Fruit fly (Drosophila melanogaster): ENCODE results near the gene CG14424.

Gene CG14424

DNA sequence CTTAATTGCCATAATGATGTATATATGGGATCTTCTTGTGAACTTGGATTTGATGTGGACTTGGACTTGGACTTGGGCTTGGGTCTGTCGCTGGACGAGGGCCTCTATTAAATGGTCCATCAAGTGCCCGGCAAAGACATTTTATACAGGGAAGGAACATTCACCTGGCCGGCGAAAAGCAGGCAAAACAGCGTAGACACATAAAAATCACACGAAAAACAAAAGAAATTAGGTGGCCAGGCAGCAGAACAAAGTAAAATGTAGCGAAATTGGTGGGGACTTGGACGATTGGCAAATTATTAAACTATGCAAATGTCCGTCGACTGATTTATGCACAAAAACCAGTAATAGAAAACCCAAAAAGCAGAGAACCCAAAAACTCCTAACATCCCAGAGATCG, at the start of gene CG14424:
CG14424 (minus strand) TSS at position 101 of the 400 bp plus-strand sequence.
- TF ChIP-seq CG17801 (GFP tag; optimal IDR thresholded peaks at IDR 0.05; ENCODE audit: partially characterized antibody): no peak

DNA sequence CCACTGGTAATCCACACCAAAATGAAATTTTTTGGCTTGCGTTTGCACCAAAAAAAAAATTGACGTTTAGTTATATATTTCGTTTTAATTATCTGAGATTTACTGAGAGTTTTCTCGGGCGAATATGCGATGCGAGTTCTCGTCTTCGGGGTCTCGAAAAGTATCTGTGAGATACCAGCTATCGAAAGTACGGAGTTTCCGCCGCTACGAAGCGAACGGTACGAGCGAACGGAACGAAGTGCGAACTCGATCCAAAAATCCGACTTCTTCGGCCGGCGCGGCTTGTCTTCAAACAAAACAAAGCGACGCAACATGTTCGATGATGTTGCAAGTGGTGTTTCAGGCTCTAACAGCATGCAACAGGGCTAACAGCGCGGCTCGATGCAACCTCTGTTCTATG, 46.5 kb upstream of the CG14424 start, which contains the start of gene rst:
rst (minus strand) TSS at position 242 of the 400 bp plus-strand sequence.
- TF ChIP-seq CG17801 (GFP tag; optimal IDR thresholded peaks at IDR 0.05; ENCODE audit: partially characterized antibody): no peak

DNA sequence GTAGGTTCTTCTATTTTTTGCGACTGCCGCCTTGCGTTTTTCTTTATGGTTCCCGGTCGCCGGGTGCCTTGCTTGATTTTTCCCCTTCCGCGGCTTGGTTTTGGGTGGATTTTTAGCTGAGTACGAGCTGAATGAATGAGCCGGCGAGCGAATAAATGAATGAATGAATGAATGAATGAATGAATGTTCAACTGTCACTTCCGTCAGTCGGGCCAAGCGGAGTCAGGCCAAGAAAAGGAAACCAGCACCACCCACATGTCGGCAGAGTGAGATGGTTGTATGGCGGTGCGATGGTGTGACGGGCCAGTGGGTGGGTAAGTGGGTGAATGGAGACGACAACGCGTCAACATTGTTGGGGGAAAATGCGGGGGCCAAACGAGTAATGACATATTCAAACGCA, 42.0 kb upstream of the CG14424 start:
- TF ChIP-seq CG17801 (GFP tag; optimal IDR thresholded peaks at IDR 0.05; ENCODE audit: partially characterized antibody): no peak

DNA sequence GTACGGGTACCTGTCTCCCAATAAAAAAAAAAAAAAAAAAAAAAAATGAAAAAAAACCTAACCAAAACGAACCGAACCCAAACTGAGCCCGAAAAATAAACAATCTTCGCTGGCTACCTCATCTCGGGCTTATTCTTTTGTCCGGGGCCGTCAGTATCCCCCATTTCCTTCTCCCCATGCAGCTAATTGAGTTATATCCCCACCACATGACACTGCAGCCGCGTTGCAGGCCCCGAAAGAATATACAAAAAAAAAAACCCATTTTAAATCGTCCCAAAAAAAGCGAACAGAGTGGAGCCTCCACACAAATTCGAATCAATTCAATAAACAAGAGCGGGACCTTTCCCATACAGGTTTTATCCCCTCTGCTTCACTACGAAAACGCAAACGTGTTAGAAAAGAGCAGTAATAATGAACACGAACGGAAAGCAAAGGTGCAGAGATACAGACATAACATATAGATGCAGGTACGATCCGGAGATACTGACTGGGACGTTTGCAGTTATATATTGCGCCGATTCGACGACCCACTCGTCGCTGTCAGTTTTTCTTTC, 37.7 kb upstream of the CG14424 start:
- no peak for TF ChIP-seq CG17801 (GFP tag; optimal IDR thresholded peaks at IDR 0.05; ENCODE audit: partially characterized antibody)

DNA sequence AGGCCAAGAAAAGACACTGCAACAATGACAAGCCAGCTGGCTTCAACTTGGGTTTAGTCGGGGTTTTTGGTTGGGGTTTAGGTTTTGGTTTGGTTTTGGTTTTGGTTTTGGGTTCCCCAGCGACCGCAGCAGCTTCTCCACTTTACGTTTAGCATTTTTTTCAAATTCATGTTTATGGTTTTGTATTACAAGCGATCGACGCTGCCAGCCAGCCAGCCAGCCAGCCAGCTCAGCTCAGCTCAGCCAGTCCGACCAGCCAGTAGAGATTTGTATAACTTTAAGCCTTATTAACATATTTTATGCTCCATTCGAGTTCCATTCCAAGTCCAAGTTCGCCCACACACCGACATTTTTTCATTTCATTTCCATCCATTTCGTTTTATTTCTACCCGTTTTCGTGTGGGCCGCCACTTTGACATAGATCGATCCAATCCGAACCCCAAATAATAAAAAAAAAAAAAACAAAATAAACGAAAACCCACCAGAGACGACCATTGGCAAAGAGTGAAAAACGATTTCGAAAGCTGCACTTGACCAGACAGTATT, 36.8 kb upstream of the CG14424 start:
- no peak for TF ChIP-seq CG17801 (GFP tag; optimal IDR thresholded peaks at IDR 0.05; ENCODE audit: partially characterized antibody)

DNA sequence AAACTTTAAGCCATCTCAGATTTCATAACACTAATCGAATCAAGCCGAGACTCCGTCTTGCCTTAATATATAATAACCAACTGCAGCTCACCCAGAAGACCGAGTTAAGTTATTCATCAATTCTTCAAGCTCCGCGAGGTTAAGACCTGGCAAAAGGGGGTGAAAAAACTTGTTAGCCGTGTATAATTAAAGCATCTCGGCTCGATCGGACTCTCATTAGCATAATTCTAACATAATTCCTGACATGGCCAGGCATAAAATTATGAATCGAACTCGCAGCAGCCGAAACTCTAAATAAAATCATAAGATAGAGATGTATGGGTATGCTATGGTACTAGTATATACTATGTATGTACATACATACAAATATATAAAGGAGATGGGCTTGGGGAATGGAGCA, 36.1 kb upstream of the CG14424 start:
- TF ChIP-seq CG17801 (GFP tag; optimal IDR thresholded peaks at IDR 0.05; ENCODE audit: partially characterized antibody): no peak

DNA sequence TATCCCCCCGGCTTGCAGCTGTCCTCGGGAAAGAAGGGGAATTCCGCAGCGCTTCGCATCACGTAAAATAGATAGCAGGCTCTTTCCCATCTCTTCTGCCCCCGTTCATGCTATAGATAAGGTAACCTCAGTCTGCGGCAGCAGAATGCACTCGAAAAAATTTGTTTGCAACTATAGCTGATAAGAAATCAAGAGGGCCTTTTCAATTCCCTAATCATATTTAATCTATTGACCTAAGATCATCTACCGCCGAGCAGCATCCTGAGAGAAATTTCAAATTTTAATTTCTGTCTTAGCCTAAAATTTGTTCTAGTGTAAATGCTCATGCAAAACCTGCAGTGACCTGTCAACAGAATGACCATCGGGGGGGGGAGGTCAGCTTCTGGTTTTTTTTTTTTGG, 29.6 kb upstream of the CG14424 start:
- TF ChIP-seq CG17801 (GFP tag; optimal IDR thresholded peaks at IDR 0.05; ENCODE audit: partially characterized antibody): no peak

DNA sequence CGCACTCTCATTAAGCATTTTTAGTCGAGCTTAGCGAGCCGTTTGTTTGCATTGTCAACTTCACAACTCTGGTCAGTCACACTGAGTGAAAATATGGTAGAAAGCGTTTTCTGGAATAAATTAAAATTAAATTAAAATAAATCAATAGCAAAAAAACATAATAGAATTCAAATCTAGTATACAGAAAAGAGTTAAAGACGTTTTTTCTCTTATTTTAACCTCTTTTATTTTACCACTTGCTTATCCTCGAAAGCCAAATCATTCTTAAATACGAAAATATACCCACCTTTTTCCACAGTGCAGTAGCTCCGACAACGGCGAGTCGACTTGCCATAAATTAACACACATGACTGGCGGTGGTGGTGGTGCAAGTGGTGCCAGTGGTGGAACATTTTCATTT, 24.6 kb upstream of the CG14424 start:
- no peak for TF ChIP-seq CG17801 (GFP tag; optimal IDR thresholded peaks at IDR 0.05; ENCODE audit: partially characterized antibody)

DNA sequence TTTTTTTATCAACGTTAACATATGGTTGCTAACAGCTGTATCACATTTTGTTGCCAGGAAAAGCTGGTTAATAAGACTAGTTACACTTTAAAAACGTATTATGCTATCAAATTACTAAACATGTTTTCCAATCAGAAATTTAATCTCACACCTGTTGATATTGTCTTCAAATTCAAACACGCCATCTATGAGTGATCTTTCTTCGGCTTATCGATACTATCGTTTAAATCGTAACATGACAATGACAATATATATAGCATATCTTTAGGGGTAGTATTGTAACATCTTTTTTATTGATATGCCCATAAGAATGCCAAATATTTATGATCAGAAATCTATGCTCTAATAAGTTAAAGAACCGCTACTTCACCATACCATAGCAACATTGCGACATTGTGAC, 22.1 kb upstream of the CG14424 start:
- no peak for TF ChIP-seq CG17801 (GFP tag; optimal IDR thresholded peaks at IDR 0.05; ENCODE audit: partially characterized antibody)

DNA sequence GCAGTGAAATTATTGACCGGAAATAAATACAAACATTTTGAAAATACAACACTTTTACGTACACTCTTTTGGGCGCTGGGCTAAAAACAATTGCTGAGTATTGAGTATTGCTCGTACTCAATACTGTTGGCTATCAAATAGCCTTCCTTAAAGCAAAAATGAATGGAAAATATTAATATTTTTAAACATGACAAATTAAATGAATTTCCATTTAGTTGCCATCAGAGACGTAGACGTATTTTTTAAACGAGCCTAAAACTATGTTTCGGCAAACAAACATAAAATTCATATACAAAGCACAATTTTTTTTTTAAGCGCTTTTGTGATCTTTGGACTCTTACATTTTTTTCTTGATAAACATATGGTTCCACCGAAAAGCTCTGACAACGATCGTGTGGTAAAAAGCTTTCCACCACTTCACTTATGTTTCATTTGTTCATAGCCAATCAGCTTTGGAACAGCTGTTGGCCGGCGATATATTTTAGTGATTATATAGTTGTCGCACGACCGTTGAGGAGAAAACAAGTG, 20.6 kb upstream of the CG14424 start, which contains the start of gene CG3603:
CG3603 (plus strand) TSS at position 490 of the 528 bp plus-strand sequence.
- peak; percentile 93 for TF ChIP-seq CG17801 (GFP tag; optimal IDR thresholded peaks at IDR 0.05; ENCODE audit: partially characterized antibody)

DNA sequence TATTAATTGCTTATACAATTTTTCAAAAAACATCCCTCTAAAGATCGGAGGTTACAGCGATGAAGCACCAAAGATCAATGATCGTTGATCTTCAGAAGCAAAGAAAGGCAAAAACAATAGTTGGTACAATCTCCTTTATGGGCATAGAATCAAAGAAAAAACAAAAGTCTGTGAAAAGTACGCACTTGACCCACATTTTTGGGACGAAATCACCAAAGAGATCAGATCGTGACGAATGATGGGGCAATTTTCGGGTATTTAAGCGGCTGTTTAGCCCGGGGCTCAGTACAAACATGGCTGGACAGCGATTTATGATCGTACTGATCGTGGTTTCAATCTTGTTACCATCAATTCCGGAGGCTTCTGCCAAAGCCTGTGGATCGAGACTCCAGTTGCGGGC, 19.7 kb upstream of the CG14424 start, which contains the start of gene CG17959:
CG17959 (plus strand) TSS at position 301 of the 400 bp plus-strand sequence.
- no peak for TF ChIP-seq CG17801 (GFP tag; optimal IDR thresholded peaks at IDR 0.05; ENCODE audit: partially characterized antibody)

DNA sequence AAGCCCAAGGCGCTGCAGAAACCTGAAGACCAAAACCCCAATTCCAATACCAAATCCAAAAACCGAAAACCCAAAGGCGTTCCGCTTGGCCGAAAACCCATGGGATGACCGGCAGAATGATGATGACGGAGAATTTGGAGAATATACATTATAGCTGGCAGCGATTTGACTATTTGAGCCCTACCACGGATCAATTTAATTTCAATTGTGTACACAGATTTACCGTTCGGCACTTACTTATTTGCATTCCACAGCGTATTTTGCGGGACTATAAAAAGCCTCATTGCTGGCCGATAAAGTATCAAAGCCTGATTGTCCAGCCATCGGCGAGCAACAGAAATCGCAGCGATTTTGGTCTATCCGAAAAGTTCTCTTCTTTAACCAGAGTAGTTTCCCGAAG, 18.0 kb upstream of the CG14424 start, which contains the start of gene CG14423:
CG14423 (plus strand) TSS at position 301 of the 400 bp plus-strand sequence.
- TF ChIP-seq CG17801 (GFP tag; optimal IDR thresholded peaks at IDR 0.05; ENCODE audit: partially characterized antibody): no peak

DNA sequence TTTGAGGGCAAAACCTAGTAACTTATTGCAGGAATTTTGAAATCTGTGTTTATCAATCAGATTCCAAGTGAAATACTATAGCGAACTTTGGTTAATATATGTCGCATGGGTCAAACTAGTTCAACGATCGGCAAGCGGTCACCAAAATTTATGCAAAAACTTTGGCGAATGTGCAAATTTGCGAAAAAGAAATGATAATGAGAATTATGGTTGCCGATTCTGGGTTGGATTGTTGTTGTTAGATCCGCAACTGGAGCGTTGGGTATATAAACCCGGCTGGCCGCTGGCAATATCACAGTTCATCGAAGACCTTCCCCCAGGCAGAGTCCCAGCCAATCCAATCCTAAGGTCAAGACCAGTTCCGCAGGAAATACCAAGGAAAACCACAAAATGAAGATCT, 16.0 kb upstream of the CG14424 start, which contains the start of gene CG14422:
CG14422 (plus strand) TSS at position 301 of the 400 bp plus-strand sequence.
- no peak for TF ChIP-seq CG17801 (GFP tag; optimal IDR thresholded peaks at IDR 0.05; ENCODE audit: partially characterized antibody)

DNA sequence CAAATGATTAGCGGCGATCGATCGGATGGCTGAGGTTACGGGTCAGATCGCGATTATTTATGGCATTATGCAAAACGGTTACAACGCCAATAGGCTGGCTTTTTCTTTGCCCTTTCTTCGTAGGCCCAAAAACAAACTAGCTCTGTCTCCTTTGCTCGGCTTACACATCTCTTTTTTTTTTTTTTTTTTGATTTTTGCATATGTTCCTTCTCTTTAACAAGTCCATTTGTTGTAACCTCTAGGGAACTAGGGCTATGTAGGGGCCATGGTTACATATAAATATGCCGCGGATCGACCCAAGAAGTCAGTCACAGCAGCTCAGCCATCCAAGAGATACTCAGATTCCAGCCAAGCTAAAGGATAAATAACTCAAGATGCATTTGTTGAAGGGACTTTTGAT, 14.1 kb upstream of the CG14424 start, which contains the start of gene CG14421:
CG14421 (plus strand) TSS at position 301 of the 400 bp plus-strand sequence.
- TF ChIP-seq CG17801 (GFP tag; optimal IDR thresholded peaks at IDR 0.05; ENCODE audit: partially characterized antibody): no peak

DNA sequence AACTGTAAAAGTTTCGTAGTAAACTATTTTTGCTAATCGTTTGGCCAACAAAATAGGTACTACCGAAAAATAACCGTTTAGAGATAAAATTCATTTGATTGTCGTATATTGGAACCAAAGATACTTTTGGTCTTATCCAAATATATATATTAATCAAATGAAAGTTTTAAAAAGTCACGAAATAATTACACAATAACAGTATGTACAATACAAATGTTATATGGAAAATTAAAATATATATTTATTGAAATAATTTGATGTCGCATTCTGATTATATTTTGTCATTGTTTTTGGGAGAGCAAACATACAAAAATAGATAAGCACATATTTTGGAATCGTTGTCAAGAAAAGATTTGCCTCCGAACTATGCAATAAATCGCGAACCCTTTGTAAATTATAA, 11.5 kb upstream of the CG14424 start, which contains the start of gene CG14420:
CG14420 (plus strand) TSS at position 301 of the 400 bp plus-strand sequence.
- TF ChIP-seq CG17801 (GFP tag; optimal IDR thresholded peaks at IDR 0.05; ENCODE audit: partially characterized antibody): no peak

DNA sequence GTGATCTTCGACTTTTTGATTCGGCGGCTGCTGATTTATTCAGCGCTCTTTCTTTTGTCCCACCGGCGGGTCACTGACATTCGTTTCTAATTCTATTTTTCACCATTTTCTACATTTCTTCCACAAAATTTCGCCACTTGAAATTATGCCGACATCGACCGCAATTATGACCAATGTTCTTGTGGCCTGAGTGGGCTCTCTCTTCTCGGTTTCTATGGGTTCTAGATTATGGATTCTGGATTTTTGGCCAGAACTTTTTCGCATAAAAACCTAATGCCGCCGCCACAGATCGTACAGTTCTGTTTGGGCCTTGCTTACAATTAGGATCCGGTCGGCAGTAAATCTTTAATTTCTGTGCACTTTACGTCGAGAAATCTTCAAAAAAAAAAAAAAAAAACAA, 9.7 kb upstream of the CG14424 start, which contains the start of gene CG3598:
CG3598 (plus strand) TSS at position 301 of the 400 bp plus-strand sequence.
- no peak for TF ChIP-seq CG17801 (GFP tag; optimal IDR thresholded peaks at IDR 0.05; ENCODE audit: partially characterized antibody)

Data from ovary, adult (tissue).